Fruit fly (Drosophila melanogaster) whole organism, embryonic: ENCODE data around the gene ImpE1.

Experiments used
- Atf-2 ChIP-seq: fragments of 200-800 bp; sonication (Bioruptor generic); optimal IDR thresholded peaks from 2 replicates; lab custom pipeline; 2016; ENCODE audit warnings: missing biosample characterization, missing genetic modification characterization
- CG10431 ChIP-seq: fragments of 200-800 bp; sonication (Bioruptor generic); optimal IDR thresholded peaks from 3 replicates; lab custom pipeline; 2018; ENCODE audit warnings: missing biosample characterization, mild to moderate bottlenecking, missing genetic modification characterization
- CG10543 ChIP-seq: fragments of 200-800 bp; sonication (Bioruptor generic); optimal IDR thresholded peaks from 3 replicates; lab custom pipeline; 2017; ENCODE audit warnings: missing biosample characterization, mild to moderate bottlenecking, missing genetic modification characterization, moderate library complexity
- CG11723 ChIP-seq: fragments of 200-800 bp; sonication (Bioruptor generic); optimal IDR thresholded peaks from 2 replicates; lab custom pipeline; 2017; ENCODE audit warnings: missing biosample characterization, mild to moderate bottlenecking, missing genetic modification characterization
- CG12236 ChIP-seq: fragments of 200-800 bp; sonication (Bioruptor generic); optimal IDR thresholded peaks from 2 replicates; lab custom pipeline; 2016; ENCODE audit warnings: missing biosample characterization, missing genetic modification characterization
- CG17328 ChIP-seq: fragments of 200-800 bp; sonication (Bioruptor generic); IDR thresholded peaks from 2 replicates; pipeline ENCODE4 v1.3.6; 2022; ENCODE audit warnings: missing biosample characterization, missing genetic modification characterization
- CG17385 ChIP-seq: fragments of 200-800 bp; sonication (Bioruptor generic); optimal IDR thresholded peaks from 3 replicates; lab custom pipeline; 2018; ENCODE audit warnings: missing biosample characterization, mild to moderate bottlenecking, missing genetic modification characterization
- CG17912 ChIP-seq: fragments of 200-800 bp; sonication (Bioruptor generic); optimal IDR thresholded peaks from 2 replicates; lab custom pipeline; 2018; ENCODE audit warnings: missing biosample characterization, mild to moderate bottlenecking, missing genetic modification characterization
- CG2202 ChIP-seq: fragments of 200-800 bp; sonication (Bioruptor generic); optimal IDR thresholded peaks from 2 replicates; lab custom pipeline; 2018; ENCODE audit warnings: missing biosample characterization, mild to moderate bottlenecking, missing genetic modification characterization
- CG6254 ChIP-seq: fragments of 200-800 bp; sonication (Bioruptor generic); optimal IDR thresholded peaks from 3 replicates; lab custom pipeline; 2017; ENCODE audit warnings: mild to moderate bottlenecking, missing biosample characterization, missing genetic modification reagents, missing genetic modification characterization
- CG6854 ChIP-seq: fragments of 200-800 bp; sonication (Bioruptor generic); optimal IDR thresholded peaks from 3 replicates; lab custom pipeline; 2017; ENCODE audit warnings: missing biosample characterization, mild to moderate bottlenecking, missing genetic modification characterization
- CG7786 ChIP-seq: fragments of 200-800 bp; sonication (Bioruptor generic); optimal IDR thresholded peaks from 2 replicates; lab custom pipeline; 2016; ENCODE audit warnings: missing biosample characterization, missing genetic modification characterization
- CG7839 ChIP-seq: fragments of 200-800 bp; sonication (Bioruptor generic); optimal IDR thresholded peaks from 3 replicates; lab custom pipeline; 2018; ENCODE audit warnings: missing biosample characterization, mild to moderate bottlenecking, missing genetic modification characterization, moderate library complexity
- CG8388 ChIP-seq: fragments of 200-800 bp; sonication (Bioruptor generic); optimal IDR thresholded peaks from 2 replicates; lab custom pipeline; 2019; ENCODE audit warnings: missing biosample characterization, mild to moderate bottlenecking, missing genetic modification characterization, moderate library complexity
- CG9609 ChIP-seq: fragments of 200-800 bp; sonication (Bioruptor generic); optimal IDR thresholded peaks from 3 replicates; lab custom pipeline; 2016; ENCODE audit warnings: missing biosample characterization, missing genetic modification characterization
- CTCF ChIP-seq: fragments of 200-800 bp; sonication (Bioruptor generic); optimal IDR thresholded peaks from 2 replicates; lab custom pipeline; 2017; ENCODE audit warnings: missing biosample characterization, mild to moderate bottlenecking, missing genetic modification characterization, moderate library complexity
- D19B ChIP-seq: fragments of 200-800 bp; sonication (Bioruptor generic); optimal IDR thresholded peaks from 2 replicates; lab custom pipeline; 2017; ENCODE audit warnings: missing biosample characterization, mild to moderate bottlenecking, missing genetic modification characterization
- Dad ChIP-seq: fragments of 200-800 bp; sonication (Bioruptor generic); optimal IDR thresholded peaks from 3 replicates; lab custom pipeline; 2016; ENCODE audit warnings: missing biosample characterization, missing genetic modification characterization
- Dip3 ChIP-seq: fragments of 200-800 bp; sonication (Bioruptor generic); optimal IDR thresholded peaks from 3 replicates; lab custom pipeline; 2016; ENCODE audit warnings: missing biosample characterization, missing genetic modification characterization
- E2f1 ChIP-seq: fragments of 200-800 bp; sonication (Bioruptor generic); IDR thresholded peaks from 2 replicates; pipeline ENCODE4 v1.3.6; 2022; ENCODE audit warnings: missing biosample characterization, missing genetic modification characterization
- Eip74EF ChIP-seq, 2 experiments: fragments of 200-800 bp in 1 of 2; fragments of >200 bp in 1 of 2; sonication (Bioruptor generic) in 1 of 2; optimal IDR thresholded peaks; 2 replicates each; lab custom pipeline; 2017 to 2019; ENCODE audit warnings: missing biosample characterization in 2 of 2, missing genetic modification characterization in 2 of 2, mild to moderate bottlenecking in 1 of 2, moderate library complexity in 1 of 2
- Hmx ChIP-seq: fragments of 200-800 bp; sonication (Bioruptor generic); optimal IDR thresholded peaks from 2 replicates; lab custom pipeline; 2016; ENCODE audit warnings: missing biosample characterization, missing genetic modification characterization
- MBD-R2 ChIP-seq: fragments of 200-800 bp; sonication (Bioruptor generic); IDR thresholded peaks from 2 replicates; pipeline ENCODE4 v1.3.6; 2022; ENCODE audit warnings: missing biosample characterization, missing genetic modification characterization
- Med ChIP-seq: fragments of 200-800 bp; sonication (Bioruptor generic); peaks from one replicate; lab custom pipeline; 2016; ENCODE audit warnings: missing biosample characterization, missing genetic modification characterization, mild to moderate bottlenecking, inconsistent platforms, moderate library complexity
- NK7.1 ChIP-seq: fragments of 200-800 bp; sonication (Bioruptor generic); optimal IDR thresholded peaks from 3 replicates; lab custom pipeline; 2016; ENCODE audit warnings: missing biosample characterization, missing genetic modification characterization
- Oli ChIP-seq: fragments of 200-800 bp; sonication (Bioruptor generic); optimal IDR thresholded peaks from 2 replicates; lab custom pipeline; 2018; ENCODE audit warnings: missing biosample characterization, mild to moderate bottlenecking, missing genetic modification characterization, moderate library complexity
- Sox100B ChIP-seq: fragments of 200-800 bp; sonication (Bioruptor generic); optimal IDR thresholded peaks from 3 replicates; lab custom pipeline; 2018; ENCODE audit warnings: missing biosample characterization, mild to moderate bottlenecking, missing genetic modification characterization
- Sry-β ChIP-seq: fragments of 200-800 bp; sonication (Bioruptor generic); optimal IDR thresholded peaks from 2 replicates; lab custom pipeline; 2018; ENCODE audit warnings: missing biosample characterization, mild to moderate bottlenecking, missing genetic modification characterization, moderate library complexity
- Usf ChIP-seq: fragments of 200-800 bp; sonication (Bioruptor generic); optimal IDR thresholded peaks from 2 replicates; lab custom pipeline; 2017; ENCODE audit warnings: missing genotype, missing biosample characterization, missing genetic modification characterization
- az2 ChIP-seq: fragments of 200-800 bp; sonication (Bioruptor generic); optimal IDR thresholded peaks from 3 replicates; lab custom pipeline; 2016; ENCODE audit warnings: missing biosample characterization, missing genetic modification characterization
- dan ChIP-seq: fragments of 200-800 bp; sonication (Bioruptor generic); IDR thresholded peaks from 2 replicates; pipeline ENCODE4 v1.3.6; 2022; ENCODE audit warnings: missing biosample characterization, missing genetic modification characterization
- dimm ChIP-seq: fragments of 200-800 bp; sonication (Bioruptor generic); IDR thresholded peaks from 2 replicates; pipeline ENCODE4 v1.3.6; 2022; ENCODE audit warnings: missing biosample characterization, missing genetic modification characterization
- dpn ChIP-seq, 2 experiments: fragments of 200-800 bp; sonication (Bioruptor generic); optimal IDR thresholded peaks; 3 replicates each; lab custom pipeline; 2016; ENCODE audit warnings: missing biosample characterization in 2 of 2, missing genetic modification characterization in 2 of 2
- ems ChIP-seq: fragments of 200-800 bp; sonication (Bioruptor generic); optimal IDR thresholded peaks from 3 replicates; lab custom pipeline; 2016; ENCODE audit warnings: missing biosample characterization, missing genetic modification characterization
- fd64A ChIP-seq: fragments of 200-800 bp; sonication (Bioruptor generic); optimal IDR thresholded peaks from 3 replicates; lab custom pipeline; 2018; ENCODE audit warnings: missing biosample characterization, mild to moderate bottlenecking, missing genetic modification characterization
- mam ChIP-seq: fragments of 200-800 bp; sonication (Bioruptor generic); optimal IDR thresholded peaks from 3 replicates; lab custom pipeline; 2016; ENCODE audit warnings: missing biosample characterization, missing genetic modification characterization
- odd ChIP-seq: fragments of 200-800 bp; sonication (Bioruptor generic); optimal IDR thresholded peaks from 2 replicates; lab custom pipeline; 2017; ENCODE audit warnings: missing biosample characterization, mild to moderate bottlenecking, missing genetic modification characterization
- pan ChIP-seq, 4 experiments: fragments of >200 bp in 3 of 4; fragments of 200-800 bp in 1 of 4; sonication (Bioruptor generic) in 1 of 4; optimal IDR thresholded peaks in 3 of 4; IDR thresholded peaks in 1 of 4; 2 replicates each; pipeline versions ENCODE4 v1.3.6 to Lab custom; 2017 to 2022; ENCODE audit warnings: missing biosample characterization in 2 of 4, missing genetic modification characterization in 2 of 4, mixed read lengths in 1 of 4
- pnt ChIP-seq: fragments of 200-800 bp; sonication (Bioruptor generic); optimal IDR thresholded peaks from 3 replicates; lab custom pipeline; 2016; ENCODE audit warnings: missing biosample characterization, missing genetic modification characterization
- row ChIP-seq: fragments of 200-800 bp; sonication (Bioruptor generic); IDR thresholded peaks from 3 replicates; pipeline ENCODE4 v1.3.6; 2022; ENCODE audit warnings: missing biosample characterization, missing genetic modification characterization
- sens ChIP-seq: fragments of 200-800 bp; sonication (Bioruptor generic); peaks from one replicate; lab custom pipeline; 2016; ENCODE audit warnings: missing biosample characterization, missing genetic modification characterization
- sens-2 ChIP-seq: fragments of 200-800 bp; sonication (Bioruptor generic); IDR thresholded peaks from 2 replicates; pipeline ENCODE4 v1.3.6; 2022; ENCODE audit warnings: missing biosample characterization, missing genetic modification characterization
- sima ChIP-seq: fragments of 200-800 bp; sonication (Bioruptor generic); optimal IDR thresholded peaks from 2 replicates; lab custom pipeline; 2016; ENCODE audit warnings: missing biosample characterization, missing genetic modification characterization
- sqz ChIP-seq: fragments of 200-800 bp; sonication (Bioruptor generic); optimal IDR thresholded peaks from 3 replicates; lab custom pipeline; 2018; ENCODE audit warnings: missing biosample characterization, mild to moderate bottlenecking, missing genetic modification characterization
- trh ChIP-seq: fragments of 200-800 bp; sonication (Bioruptor generic); optimal IDR thresholded peaks from 2 replicates; lab custom pipeline; 2016; ENCODE audit warnings: missing biosample characterization, missing genetic modification characterization
- ttk ChIP-seq: fragments of 200-800 bp; sonication (Bioruptor generic); IDR thresholded peaks from 2 replicates; pipeline ENCODE4 v2.1.2; 2022; ENCODE audit warnings: missing biosample characterization, missing genetic modification characterization
- unc-4 ChIP-seq: fragments of 200-800 bp; sonication (Bioruptor generic); IDR thresholded peaks from 2 replicates; pipeline ENCODE4 v1.3.6; 2022; ENCODE audit warnings: missing biosample characterization, missing genetic modification characterization; ENCODE audit not compliant: partially characterized antibody
- vfl ChIP-seq: fragments of 200-800 bp; sonication (Bioruptor generic); optimal IDR thresholded peaks from 2 replicates; lab custom pipeline; 2016; ENCODE audit warnings: missing biosample characterization, missing genetic modification characterization
- zen ChIP-seq: fragments of 200-800 bp; sonication (Bioruptor generic); optimal IDR thresholded peaks from 3 replicates; lab custom pipeline; 2018; ENCODE audit warnings: missing biosample characterization, mild to moderate bottlenecking, missing genetic modification characterization, moderate library complexity
- zen2 ChIP-seq: fragments of 200-800 bp; sonication (Bioruptor generic); IDR thresholded peaks from 3 replicates; pipeline ENCODE4 v1.3.6; 2022; ENCODE audit warnings: missing biosample characterization, missing genetic modification characterization; ENCODE audit not compliant: partially characterized antibody
- zfh2 ChIP-seq: fragments of 200-800 bp; sonication (Bioruptor generic); optimal IDR thresholded peaks from 2 replicates; lab custom pipeline; 2016; ENCODE audit warnings: missing biosample characterization, missing genetic modification characterization

Gene ImpE1

dm6 chr3L:8395630-8396168, 23.5 kb downstream of the ImpE1 start, which contains the start of gene CG7120 (continued):
- TF ChIP-seq mam (GFP tag; lab: Kevin White, UChicago) (peak; percentile 40), MBD-R2 (peak; percentile 10; the same call in 1 of the 2 replicates), sens-2 (GFP tag; lab: Robert Waterston, UW) (no peak), CG7786 (GFP tag; lab: Kevin White, UChicago) (peak; percentile 42), dan (GFP tag; lab: Robert Waterston, UW) (no peak), CG17328 (peak; percentile 56), CG17912 (GFP tag; lab: Kevin White, UChicago) (no peak), sqz (GFP tag; lab: Kevin White, UChicago) (no peak), CG8388 (GFP tag; lab: Kevin White, UChicago) (peak; percentile 39), trh (no peak), CG9609 (GFP tag; lab: Kevin White, UChicago) (no peak), dpn (GFP tag; optimal IDR thresholded peaks at IDR 0.05; lab: Kevin White, UChicago) (peak; percentile 27 to 47), CG2202 (peak; percentile 41), CG10431 (GFP tag; lab: Kevin White, UChicago) (no peak), Sry-β (GFP tag; lab: Kevin White, UChicago) (no peak), CG6854 (GFP tag; lab: Kevin White, UChicago) (no peak), Sox100B (peak; percentile 55), sens (GFP tag; lab: Kevin White, UChicago) (peak; percentile 93), E2f1 (GFP tag; lab: Robert Waterston, UW) (no peak), CTCF (GFP tag; lab: Kevin White, UChicago) (peak; percentile 4), ems (GFP tag; lab: Kevin White, UChicago) (no peak), Eip74EF (GFP tag; optimal IDR thresholded peaks at IDR 0.05; lab: Kevin White, UChicago) (peak in 1 of 2 experiments; percentile 47), zen2 (GFP tag; lab: Robert Waterston, UW) (no peak), Dad (GFP tag; lab: Kevin White, UChicago) (no peak), Med (GFP tag; lab: Kevin White, UChicago) (peak; percentile 91), pan (optimal IDR thresholded peaks at IDR 0.05; lab: Kevin White, UChicago) (no peak), pan (GFP tag; optimal IDR thresholded peaks at IDR 0.05 in 1 of 2, IDR thresholded peaks at IDR 0.05 in 1 of 2) (no peak), vfl (GFP tag; lab: Kevin White, UChicago) (no peak), unc-4 (GFP tag; lab: Robert Waterston, UW) (no peak), CG6254 (peak; percentile 40), Oli (peak; percentile 67), Usf (GFP tag; lab: Kevin White, UChicago) (no peak), row (GFP tag; lab: Robert Waterston, UW) (peak; percentile 54), D19B (peak; percentile 3), ttk (GFP tag; lab: Robert Waterston, UW) (peak; percentile 30; the same call in 1 of the 2 replicates), odd (GFP tag; lab: Kevin White, UChicago) (peak; percentile 55), sima (GFP tag; lab: Kevin White, UChicago) (no peak), Atf-2 (GFP tag; lab: Kevin White, UChicago) (peak; percentile 61), dimm (GFP tag; lab: Robert Waterston, UW) (no peak), az2 (GFP tag; lab: Kevin White, UChicago) (peak; percentile 65), CG10543 (no peak), CG17385 (GFP tag; lab: Kevin White, UChicago) (peak; percentile 55), CG11723 (GFP tag; lab: Kevin White, UChicago) (no peak), NK7.1 (GFP tag; lab: Kevin White, UChicago) (peak; percentile 31), fd64A (GFP tag; lab: Kevin White, UChicago) (no peak), CG7839 (tag; lab: Kevin White, UChicago) (peak; percentile 68), CG12236 (GFP tag; lab: Kevin White, UChicago) (no peak), Hmx (GFP tag; lab: Kevin White, UChicago) (no peak), pnt (no peak), Dip3 (peak; percentile 38), zen (peak; percentile 37), zfh2 (GFP tag; lab: Kevin White, UChicago) (no peak)
